Fruit fly (Drosophila melanogaster) whole organism, adult: Measurements from ENCODE around the gene Alg2.

ENCODE experiments used
- CG11617 ChIP-seq: fragments of 200-800 bp; sonication (Bioruptor generic); optimal IDR thresholded peaks from 2 replicates; lab custom pipeline; 2017; ENCODE audit warnings: mild to moderate bottlenecking, missing biosample characterization, missing genetic modification reagents, missing genetic modification characterization
- CG12768 ChIP-seq: fragments of 200-800 bp; sonication (Bioruptor generic); optimal IDR thresholded peaks from 2 replicates; lab custom pipeline; 2017; ENCODE audit warnings: missing biosample characterization, missing genetic modification characterization, mild to moderate bottlenecking, moderate library complexity, missing genetic modification reagents
- CG14711 ChIP-seq: fragments of 200-800 bp; sonication (Bioruptor generic); optimal IDR thresholded peaks from 2 replicates; lab custom pipeline; 2018; ENCODE audit warnings: missing biosample characterization, mild to moderate bottlenecking, missing genetic modification characterization, moderate library complexity
- CG1620 ChIP-seq: fragments of 200-800 bp; sonication (Bioruptor generic); optimal IDR thresholded peaks from 2 replicates; lab custom pipeline; 2016; ENCODE audit warnings: missing biosample characterization, missing genetic modification characterization
- CG33017 ChIP-seq: fragments of 200-800 bp; sonication (Bioruptor generic); optimal IDR thresholded peaks from 2 replicates; lab custom pipeline; 2018; ENCODE audit warnings: missing biosample characterization, mild to moderate bottlenecking, missing genetic modification characterization, moderate library complexity
- CG5204 ChIP-seq: fragments of 200-800 bp; sonication (Bioruptor generic); optimal IDR thresholded peaks from 2 replicates; lab custom pipeline; 2016; ENCODE audit warnings: missing biosample characterization, missing genetic modification characterization
- CG7045 ChIP-seq: fragments of 200-800 bp; sonication (Bioruptor generic); optimal IDR thresholded peaks from 2 replicates; lab custom pipeline; 2017; ENCODE audit warnings: missing biosample characterization, mild to moderate bottlenecking, missing genetic modification characterization
- CG7101 ChIP-seq: fragments of 200-800 bp; sonication (Bioruptor generic); optimal IDR thresholded peaks from 2 replicates; lab custom pipeline; 2018; ENCODE audit warnings: missing biosample characterization, mild to moderate bottlenecking, missing genetic modification characterization, moderate library complexity
- Clk ChIP-seq: fragments of 200-800 bp; sonication (Bioruptor generic); optimal IDR thresholded peaks from 2 replicates; lab custom pipeline; 2017; ENCODE audit warnings: missing biosample characterization, missing genetic modification characterization
- Crg-1 ChIP-seq: fragments of 200-800 bp; sonication (Bioruptor generic); optimal IDR thresholded peaks from 2 replicates; lab custom pipeline; 2016; ENCODE audit warnings: missing biosample characterization, missing genetic modification characterization
- Hr96 ChIP-seq: fragments of 200-800 bp; sonication (Bioruptor generic); optimal IDR thresholded peaks from 2 replicates; lab custom pipeline; 2016; ENCODE audit warnings: missing biosample characterization, missing genetic modification characterization
- Mnt ChIP-seq: fragments of 200-800 bp; sonication (Bioruptor generic); optimal IDR thresholded peaks from 2 replicates; lab custom pipeline; 2016; ENCODE audit warnings: missing biosample characterization, mild to moderate bottlenecking, missing genetic modification characterization
- bab1 ChIP-seq: fragments of 200-800 bp; sonication (Bioruptor generic); optimal IDR thresholded peaks from 3 replicates; lab custom pipeline; 2019; ENCODE audit warnings: missing biosample characterization, mild to moderate bottlenecking, missing genetic modification characterization, moderate library complexity
- cic ChIP-seq: fragments of 200-800 bp; sonication (Bioruptor generic); optimal IDR thresholded peaks from 2 replicates; lab custom pipeline; 2017; ENCODE audit warnings: missing biosample characterization, mild to moderate bottlenecking, missing genetic modification characterization, moderate library complexity
- cnc ChIP-seq, 2 experiments: fragments of >200 bp; optimal IDR thresholded peaks; 2 replicates each; lab custom pipeline; 2017
- kay ChIP-seq: fragments of 200-800 bp; sonication (Bioruptor generic); peaks from one replicate; lab custom pipeline; 2016; ENCODE audit warnings: missing biosample characterization, missing genetic modification characterization, borderline replicate concordance
- ovo ChIP-seq: fragments of 200-800 bp; sonication (Bioruptor generic); optimal IDR thresholded peaks from 2 replicates; lab custom pipeline; 2016; ENCODE audit warnings: missing biosample characterization, missing genetic modification characterization
- pad ChIP-seq: fragments of 200-800 bp; sonication (Bioruptor generic); optimal IDR thresholded peaks from 3 replicates; lab custom pipeline; 2017; ENCODE audit warnings: missing biosample characterization, missing genetic modification characterization, mild to moderate bottlenecking, moderate library complexity, missing genetic modification reagents
- tj ChIP-seq: fragments of 200-800 bp; sonication (Bioruptor generic); optimal IDR thresholded peaks from 3 replicates; lab custom pipeline; 2017; ENCODE audit warnings: missing biosample characterization, mild to moderate bottlenecking, missing genetic modification characterization, moderate library complexity
- toe ChIP-seq: fragments of 200-800 bp; sonication (Bioruptor generic); optimal IDR thresholded peaks from 2 replicates; lab custom pipeline; 2016; ENCODE audit warnings: missing biosample characterization, missing genetic modification characterization

Alg2 gene

DNA sequence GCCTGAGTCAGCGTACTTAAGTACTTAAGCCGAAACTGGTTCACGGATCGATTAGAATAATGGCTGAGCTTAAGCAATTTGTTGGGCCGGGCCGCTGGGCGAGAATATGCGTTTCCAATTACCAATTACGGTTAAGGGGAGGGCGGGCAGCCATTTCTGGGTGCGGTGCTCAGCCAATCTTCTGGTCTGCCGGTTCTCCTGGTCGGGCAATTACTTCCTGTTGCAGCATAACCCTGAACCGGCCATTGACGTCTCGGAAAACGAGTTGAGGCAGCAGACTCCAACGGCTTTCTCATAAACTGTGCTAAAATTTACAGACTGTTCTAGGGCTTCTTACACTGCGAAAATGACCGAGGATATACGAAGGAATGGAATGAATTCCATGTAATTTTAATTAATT is 42.5 kb upstream of the Alg2 start:
- TF ChIP-seq CG1620 (GFP tag; lab: Kevin White, UChicago) (no peak), cic (no peak), CG11617 (GFP tag; lab: Kevin White, UChicago) (no peak), kay (GFP tag; lab: Kevin White, UChicago) (no peak), toe (no peak), bab1 (no peak), CG14711 (no peak), Mnt (GFP tag; lab: Kevin White, UChicago) (no peak), tj (GFP tag; lab: Kevin White, UChicago) (no peak)

DNA sequence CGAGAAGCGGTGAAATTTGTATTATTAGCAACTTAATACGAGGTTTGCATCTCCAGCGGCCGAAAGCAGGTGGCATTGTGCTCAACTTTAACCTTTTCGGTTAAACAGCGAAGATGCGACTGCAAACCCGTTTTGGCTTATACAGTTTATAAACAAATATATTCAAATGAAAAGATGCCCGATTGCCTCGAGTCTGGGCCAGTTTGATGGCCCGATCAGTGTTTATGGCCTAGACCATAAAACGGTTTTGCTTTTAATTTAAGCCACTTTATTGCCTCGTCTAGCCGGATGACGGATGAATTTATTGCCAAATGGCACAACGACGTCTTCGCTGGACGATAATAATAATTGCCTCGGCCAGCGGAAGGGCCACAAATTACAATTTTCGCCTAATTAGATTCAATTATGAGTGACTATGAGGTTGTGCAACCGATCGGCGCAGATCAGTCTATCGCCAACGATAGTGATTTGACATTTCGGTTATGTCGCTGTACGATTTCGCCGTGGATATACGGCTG is 41.0 kb upstream of the Alg2 start:
- TF ChIP-seq CG12768 (no peak), CG1620 (GFP tag; lab: Kevin White, UChicago) (no peak), cic (no peak), ovo (GFP tag; lab: Kevin White, UChicago) (no peak), CG14711 (no peak), CG33017 (tag; lab: Kevin White, UChicago) (no peak), cnc (optimal IDR thresholded peaks at IDR 0.05; lab: Kevin White, UChicago) (no peak), Hr96 (GFP tag; lab: Kevin White, UChicago) (no peak), Clk (no peak), CG5204 (GFP tag; lab: Kevin White, UChicago) (no peak), tj (GFP tag; lab: Kevin White, UChicago) (no peak), CG7045 (GFP tag; lab: Kevin White, UChicago) (no peak), CG11617 (GFP tag; lab: Kevin White, UChicago) (no peak), bab1 (no peak)

DNA sequence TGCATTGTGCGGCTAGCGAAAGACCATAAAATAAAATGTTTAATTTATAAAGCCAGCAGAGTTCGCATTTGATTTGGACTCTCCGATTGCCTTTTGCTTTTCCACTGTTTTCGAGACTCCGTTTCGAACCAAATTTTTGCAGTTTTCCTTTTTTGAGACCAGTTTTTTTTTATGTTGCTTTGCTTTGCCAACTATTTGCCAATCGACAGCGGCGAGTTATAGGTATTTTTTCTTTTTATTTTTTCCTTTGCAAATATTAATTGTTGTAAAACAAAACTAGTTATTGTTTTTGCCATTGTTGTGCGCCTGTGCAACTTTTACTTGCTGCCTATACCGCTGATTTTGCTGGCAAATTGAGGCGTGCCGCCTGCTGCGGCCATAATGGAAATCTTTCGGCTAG is 38.1 kb upstream of the Alg2 start:
- TF ChIP-seq kay (GFP tag; lab: Kevin White, UChicago), result no peak
- TF ChIP-seq cnc (optimal IDR thresholded peaks at IDR 0.05; lab: Kevin White, UChicago), result no peak
- no peak for TF ChIP-seq CG11617 (GFP tag; lab: Kevin White, UChicago)

DNA sequence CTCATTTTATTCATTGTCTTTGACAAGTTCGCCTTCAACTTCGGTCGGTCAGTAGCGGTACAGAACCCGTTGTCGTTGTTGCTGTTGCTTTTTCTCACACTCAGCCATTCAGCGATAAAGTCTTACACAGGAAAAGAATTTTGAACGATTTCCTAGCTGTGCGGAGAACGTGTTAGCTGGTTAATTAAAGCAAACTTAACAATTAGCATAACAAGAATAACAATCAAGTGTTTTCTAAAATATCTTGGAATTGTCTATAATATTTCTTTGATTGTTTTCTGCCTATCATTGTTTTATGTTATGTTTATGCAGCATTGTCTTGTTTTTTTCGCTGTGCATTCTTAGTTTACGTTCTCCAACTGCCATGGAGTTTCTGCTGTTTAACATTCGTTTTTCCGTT is 37.5 kb upstream of the Alg2 start:
- TF ChIP-seq bab1, result no peak
- no peak for TF ChIP-seq CG33017 (tag; lab: Kevin White, UChicago)
- no peak for TF ChIP-seq Mnt (GFP tag; lab: Kevin White, UChicago)
- TF ChIP-seq Crg-1 (GFP tag; lab: Kevin White, UChicago), result no peak
- no peak for TF ChIP-seq CG12768
- no peak for TF ChIP-seq kay (GFP tag; lab: Kevin White, UChicago)
- TF ChIP-seq cnc (optimal IDR thresholded peaks at IDR 0.05; lab: Kevin White, UChicago), result no peak
- no peak for TF ChIP-seq cic
- TF ChIP-seq CG7101 (tag; lab: Kevin White, UChicago), result no peak
- no peak for TF ChIP-seq CG1620 (GFP tag; lab: Kevin White, UChicago)
- TF ChIP-seq CG7045 (GFP tag; lab: Kevin White, UChicago), result no peak
- no peak for TF ChIP-seq CG5204 (GFP tag; lab: Kevin White, UChicago)
- no peak for TF ChIP-seq Hr96 (GFP tag; lab: Kevin White, UChicago)
- TF ChIP-seq Clk, result no peak
- TF ChIP-seq CG14711, result no peak
- no peak for TF ChIP-seq tj (GFP tag; lab: Kevin White, UChicago)
- no peak for TF ChIP-seq ovo (GFP tag; lab: Kevin White, UChicago)
- TF ChIP-seq pad (GFP tag; lab: Kevin White, UChicago), result no peak
- TF ChIP-seq CG11617 (GFP tag; lab: Kevin White, UChicago), result no peak
- TF ChIP-seq toe, result no peak

DNA sequence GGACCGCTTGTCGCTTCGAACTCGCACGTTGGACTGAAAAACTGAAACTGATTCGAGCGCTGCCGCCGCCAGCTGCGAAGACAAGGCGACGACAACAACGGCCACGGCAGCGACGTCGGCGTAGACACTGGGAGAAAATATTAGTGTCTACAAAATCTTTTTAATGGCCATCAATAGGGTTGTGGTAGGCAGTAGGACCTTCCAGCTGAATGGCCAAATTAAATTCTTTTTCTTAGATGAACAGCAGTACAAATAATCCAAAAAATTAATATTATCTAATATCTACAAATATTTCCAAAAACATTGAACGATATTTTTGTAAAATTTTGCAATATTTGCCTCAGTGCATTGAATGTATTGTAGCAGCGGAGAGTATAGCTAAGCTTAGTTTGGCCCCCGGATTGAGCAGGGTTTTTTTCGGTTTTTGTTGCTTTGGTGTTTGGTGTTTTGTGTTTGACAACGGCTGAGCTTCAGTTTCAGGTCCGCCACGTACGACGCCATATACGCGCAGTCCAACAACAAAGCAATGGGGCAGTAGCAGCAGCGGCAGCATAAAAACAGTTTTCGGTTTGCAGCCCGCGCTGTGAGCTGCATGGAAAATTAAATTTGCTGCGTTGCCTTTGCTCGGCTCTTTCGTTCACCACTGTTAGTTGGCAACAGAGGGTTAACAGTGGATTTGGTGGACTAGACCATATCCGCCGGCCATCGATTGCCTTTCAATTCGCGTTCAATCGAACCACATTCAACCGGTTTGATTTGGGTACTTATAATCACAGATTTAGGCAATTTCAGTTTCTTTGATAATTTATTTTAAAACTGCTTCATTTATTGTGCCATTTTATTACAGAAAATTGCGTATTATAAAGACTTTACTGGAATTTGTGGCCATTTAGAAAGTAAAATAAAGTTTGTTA is 36.4 kb upstream of the Alg2 start, which contains the start of gene Cht7:
Gene Cht7 (minus strand): TSS at position 51 of the 914 bp plus-strand sequence.
- TF ChIP-seq CG5204 (GFP tag; lab: Kevin White, UChicago), result peak; percentile 43
- no peak for TF ChIP-seq Mnt (GFP tag; lab: Kevin White, UChicago)

DNA sequence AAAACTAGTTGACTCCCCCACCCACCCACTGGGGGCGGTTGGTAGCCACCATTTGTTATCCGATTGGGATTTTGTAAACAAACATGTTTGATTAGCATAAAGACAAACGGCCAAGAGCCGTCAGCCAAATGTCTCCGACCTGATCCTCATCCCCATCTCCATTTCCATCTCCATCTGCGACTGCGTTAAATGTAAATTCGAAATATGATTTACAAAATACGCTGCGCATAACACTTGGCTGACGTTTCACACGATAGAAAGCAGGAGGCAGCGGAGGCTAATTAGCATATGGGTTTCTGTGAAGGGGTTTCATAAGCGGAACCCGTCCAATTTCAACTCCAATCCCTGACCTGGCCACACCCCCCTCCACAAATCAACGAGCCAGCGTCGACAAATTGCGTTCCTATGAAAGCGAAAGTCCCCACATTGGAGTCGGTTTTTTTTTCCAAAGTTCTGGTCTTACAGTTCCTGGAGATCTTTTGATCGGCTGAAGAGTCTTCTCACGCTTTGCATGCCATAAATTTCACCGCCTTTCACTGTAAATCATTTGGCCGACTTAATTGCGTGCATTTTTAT is 35.5 kb upstream of the Alg2 start:
- TF ChIP-seq CG7101 (tag; lab: Kevin White, UChicago) (no peak), cnc (optimal IDR thresholded peaks at IDR 0.05; lab: Kevin White, UChicago) (no peak), toe (no peak), CG1620 (GFP tag; lab: Kevin White, UChicago) (no peak), CG11617 (GFP tag; lab: Kevin White, UChicago) (no peak), Hr96 (GFP tag; lab: Kevin White, UChicago) (no peak)

DNA sequence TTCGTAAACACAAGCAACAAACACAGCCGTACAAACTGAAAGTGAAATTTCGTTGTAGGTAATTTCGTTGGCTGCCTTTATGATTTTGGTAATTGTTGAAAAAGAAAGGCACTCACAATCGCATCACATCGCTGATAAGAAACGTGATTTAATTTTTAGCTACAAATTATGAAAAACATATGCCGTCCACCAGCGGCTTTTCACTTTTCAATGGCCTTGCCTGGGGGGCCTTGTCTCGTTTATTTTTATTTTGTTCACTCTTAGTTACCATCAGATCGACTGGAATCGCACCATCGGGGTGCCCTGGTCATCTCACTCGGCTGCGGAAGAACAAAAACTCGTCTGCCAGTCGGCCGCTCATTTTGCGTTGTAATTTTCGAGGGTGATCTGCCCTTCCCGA is 34.6 kb upstream of the Alg2 start:
- TF ChIP-seq bab1 (no peak), tj (GFP tag; lab: Kevin White, UChicago) (no peak), CG12768 (no peak), CG14711 (no peak), Crg-1 (GFP tag; lab: Kevin White, UChicago) (no peak), Mnt (GFP tag; lab: Kevin White, UChicago) (no peak), cnc (optimal IDR thresholded peaks at IDR 0.05; lab: Kevin White, UChicago) (no peak), CG5204 (GFP tag; lab: Kevin White, UChicago) (no peak), cic (no peak), toe (no peak), CG1620 (GFP tag; lab: Kevin White, UChicago) (no peak), CG11617 (GFP tag; lab: Kevin White, UChicago) (no peak), CG7045 (GFP tag; lab: Kevin White, UChicago) (no peak), CG33017 (tag; lab: Kevin White, UChicago) (no peak), CG7101 (tag; lab: Kevin White, UChicago) (no peak), pad (GFP tag; lab: Kevin White, UChicago) (no peak), Clk (no peak)
